Worm (Caenorhabditis elegans) whole organism, late embryonic: ENCODE measurements around the gene Y53C12A.11.

ENCODE experiments used
- C38D4.7 ChIP-seq: fragments of 200-800 bp; sonication (Bioruptor generic); optimal IDR thresholded peaks from 2 replicates; lab custom pipeline; 2018; ENCODE audit warnings: mild to moderate bottlenecking, missing genetic modification characterization, moderate library complexity, missing compliant biosample characterization
- F13H6.1 ChIP-seq: sonication (generic microtip); optimal IDR thresholded peaks from 2 replicates; lab custom pipeline; 2016; ENCODE audit warnings: missing genetic modification characterization, missing compliant biosample characterization
- ceh-45 ChIP-seq: fragments of 200-800 bp; sonication (Bioruptor generic); IDR thresholded peaks from 2 replicates; pipeline ENCODE4 v1.3.6; 2022; ENCODE audit warnings: missing genetic modification reagents, missing genetic modification characterization, missing compliant biosample characterization
- elt-2 ChIP-seq: sonication (generic microtip); optimal IDR thresholded peaks from 2 replicates; lab custom pipeline; 2016; ENCODE audit warnings: missing genetic modification reagents, missing genetic modification characterization, missing compliant biosample characterization
- gmeb-2 ChIP-seq: sonication (generic microtip); optimal IDR thresholded peaks from 2 replicates; lab custom pipeline; 2016; ENCODE audit warnings: missing genetic modification characterization, inconsistent platforms, missing compliant biosample characterization
- hlh-15 ChIP-seq: sonication (generic microtip); optimal IDR thresholded peaks from 2 replicates; lab custom pipeline; 2016; ENCODE audit warnings: missing genetic modification characterization, missing compliant biosample characterization
- hlh-30 ChIP-seq: sonication (generic microtip); optimal IDR thresholded peaks from 2 replicates; lab custom pipeline; 2017; ENCODE audit warnings: antibody characterized with exemption, missing genetic modification characterization, missing compliant biosample characterization; ENCODE audit not compliant: insufficient read depth
- hlh-6 ChIP-seq: sonication (generic microtip); optimal IDR thresholded peaks from 2 replicates; lab custom pipeline; 2016; ENCODE audit warnings: missing genotype, missing genetic modification characterization, missing compliant biosample characterization
- madf-2 ChIP-seq: sonication (generic microtip); optimal IDR thresholded peaks from 2 replicates; lab custom pipeline; 2017; ENCODE audit warnings: missing genetic modification characterization, missing compliant biosample characterization
- nfya-1 ChIP-seq: sonication (generic microtip); optimal IDR thresholded peaks from 2 replicates; lab custom pipeline; 2017; ENCODE audit warnings: missing genetic modification characterization, mild to moderate bottlenecking, missing compliant biosample characterization, antibody characterized with exemption, moderate library complexity
- odd-2 ChIP-seq: sonication (generic microtip); optimal IDR thresholded peaks from 2 replicates; lab custom pipeline; 2017; ENCODE audit warnings: antibody characterized with exemption, mild to moderate bottlenecking, missing genetic modification characterization, missing compliant biosample characterization
- pag-3 ChIP-seq: sonication (generic microtip); optimal IDR thresholded peaks from 2 replicates; lab custom pipeline; 2016; ENCODE audit warnings: missing compliant biosample characterization, missing genetic modification characterization, borderline replicate concordance
- pqm-1 ChIP-seq: sonication (generic microtip); optimal IDR thresholded peaks from 2 replicates; lab custom pipeline; 2016; ENCODE audit warnings: missing genetic modification characterization, missing compliant biosample characterization
- zip-5 ChIP-seq: sonication (generic microtip); optimal IDR thresholded peaks from 2 replicates; lab custom pipeline; 2016; ENCODE audit warnings: missing genetic modification characterization, missing compliant biosample characterization

DNA sequence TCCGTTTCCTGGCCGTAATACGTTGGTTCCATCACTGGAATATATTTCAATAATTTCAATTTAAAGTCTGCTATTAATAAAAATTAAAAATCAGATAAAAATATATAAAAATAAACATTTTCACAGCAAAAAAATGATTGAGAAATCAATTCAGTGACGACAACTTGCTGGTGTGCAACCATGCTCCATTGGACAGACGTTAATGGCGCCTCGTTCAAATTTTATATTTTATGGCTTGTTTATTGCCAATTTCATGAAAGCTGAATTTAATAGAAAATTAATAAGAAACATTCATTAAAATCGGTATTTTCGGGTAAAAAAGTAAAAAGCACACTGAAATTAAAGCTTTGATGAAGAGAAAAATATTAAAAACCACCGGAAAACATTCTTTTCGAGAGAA lies 12.3 kb downstream of the Y53C12A.11 start, which contains the start of gene Y53C12A.3:
- TF ChIP-seq hlh-30: no peak
- TF ChIP-seq gmeb-2 (tag; lab: Kevin White, UChicago): no peak
- no peak for TF ChIP-seq elt-2 (tag; lab: Kevin White, UChicago)
- peak; percentile 0 for TF ChIP-seq nfya-1
- no peak for TF ChIP-seq hlh-15 (tag; lab: Kevin White, UChicago)
- TF ChIP-seq odd-2 (tag; lab: Kevin White, UChicago): no peak
- no peak for TF ChIP-seq F13H6.1
- TF ChIP-seq ceh-45 (GFP tag; lab: Robert Waterston, UW): no peak
- no peak for TF ChIP-seq zip-5 (tag; lab: Kevin White, UChicago)
- no peak for TF ChIP-seq C38D4.7 (GFP tag; lab: Kevin White, UChicago)
- TF ChIP-seq madf-2 (tag; lab: Kevin White, UChicago): no peak
- TF ChIP-seq hlh-6 (tag; lab: Kevin White, UChicago): no peak
- no peak for TF ChIP-seq pqm-1 (tag; lab: Kevin White, UChicago)
- no peak for TF ChIP-seq pag-3 (tag; lab: Kevin White, UChicago)
